Worm (Caenorhabditis elegans): ENCODE measurements around the gene sru-12.

sru-12 gene

ce11 chrIV:13623533-13623932 is 40.5 kb downstream of the sru-12 start, which contains the start of gene C08F11.1:
Gene C08F11.1 (plus strand): TSS chrIV:13623833.
- TF ChIP-seq snpc-4 (tag; optimal IDR thresholded peaks at IDR 0.05) (no peak), F37D6.2 (tag; optimal IDR thresholded peaks at IDR 0.05) (no peak), mep-1 (tag; optimal IDR thresholded peaks at IDR 0.05) (no peak), daf-8 (GFP tag; IDR thresholded peaks at IDR 0.05) (no peak), nhr-42 (GFP tag; IDR thresholded peaks at IDR 0.05) (no peak), hmg-1.1 (GFP tag; IDR thresholded peaks at IDR 0.05) (no peak), lim-7 (GFP tag; IDR thresholded peaks at IDR 0.05) (no peak), spr-1 (tag; optimal IDR thresholded peaks at IDR 0.05) (no peak), saeg-2 (GFP tag; IDR thresholded peaks at IDR 0.05) (no peak), zfp-2 (tag; optimal IDR thresholded peaks at IDR 0.05) (no peak), zip-11 (GFP tag; IDR thresholded peaks at IDR 0.05) (no peak), jun-1 (tag; optimal IDR thresholded peaks at IDR 0.05) (no peak), lin-38 (GFP tag; IDR thresholded peaks at IDR 0.05) (no peak), T20F7.1 (GFP tag; optimal IDR thresholded peaks at IDR 0.05) (no peak), nhr-10 (tag; optimal IDR thresholded peaks at IDR 0.05) (no peak), fos-1 (tag; optimal IDR thresholded peaks at IDR 0.05) (no peak)

- TF ChIP-seq dmd-8 (GFP tag; IDR thresholded peaks at IDR 0.05), result no peak
- TF ChIP-seq dmd-6 (GFP tag; IDR thresholded peaks at IDR 0.05), result no peak
- no peak for TF ChIP-seq ZK337.2 (GFP tag; IDR thresholded peaks at IDR 0.05)
- no peak for TF ChIP-seq daf-8 (GFP tag; IDR thresholded peaks at IDR 0.05)
- TF ChIP-seq hif-1 (tag; optimal IDR thresholded peaks at IDR 0.05), result no peak
- TF ChIP-seq zfp-3 (GFP tag; conservative IDR thresholded peaks at IDR 0.05), result no peak
- TF ChIP-seq Y105C5A.15 (GFP tag; IDR thresholded peaks at IDR 0.05), result no peak
- TF ChIP-seq mep-1 (tag; optimal IDR thresholded peaks at IDR 0.05), result no peak
- no peak for TF ChIP-seq F49E8.2 (tag; optimal IDR thresholded peaks at IDR 0.05; ENCODE audit: borderline replicate concordance)
- no peak for TF ChIP-seq pha-4 (GFP tag; IDR thresholded peaks at IDR 0.05)
- TF ChIP-seq pha-4 (tag; optimal IDR thresholded peaks at IDR 0.05), result no peak
- TF ChIP-seq nhr-41 (GFP tag; IDR thresholded peaks at IDR 0.05), result no peak
- no peak for TF ChIP-seq sdz-12 (GFP tag; optimal IDR thresholded peaks at IDR 0.05)
- TF ChIP-seq spr-3 (GFP tag; optimal IDR thresholded peaks at IDR 0.05), result no peak
Observed at ce11 chrIV:13626469-13626868, 43.5 kb downstream of the sru-12 start, which contains the start of gene sru-21. Gene sru-21 (plus strand): TSS chrIV:13626769.

- no peak for TF ChIP-seq nhr-6 (tag; optimal IDR thresholded peaks at IDR 0.05)
- TF ChIP-seq F49E8.2 (tag; optimal IDR thresholded peaks at IDR 0.05; ENCODE audit: borderline replicate concordance), result no peak
- TF ChIP-seq snpc-4 (tag; optimal IDR thresholded peaks at IDR 0.05), result no peak
- no peak for TF ChIP-seq skn-1 (tag; optimal IDR thresholded peaks at IDR 0.05)
- TF ChIP-seq unc-62 (GFP tag; optimal IDR thresholded peaks at IDR 0.05 in 1 of 2), result peak in 1 of 2 experiments; percentile 69
- no peak for TF ChIP-seq unc-62 (tag; optimal IDR thresholded peaks at IDR 0.05)
- no peak for TF ChIP-seq nhr-102 (tag; optimal IDR thresholded peaks at IDR 0.05)
- no peak for TF ChIP-seq nhr-42 (GFP tag; IDR thresholded peaks at IDR 0.05)
- no peak for TF ChIP-seq ceh-82 (tag; optimal IDR thresholded peaks at IDR 0.05)
- TF ChIP-seq pqm-1 (tag; optimal IDR thresholded peaks at IDR 0.05), result peak; percentile 24
- TF ChIP-seq madf-9 (GFP tag; conservative IDR thresholded peaks at IDR 0.05), result no peak
- no peak for TF ChIP-seq lin-15B (tag; optimal IDR thresholded peaks at IDR 0.05)
- TF ChIP-seq F26F4.8 (GFP tag; conservative IDR thresholded peaks at IDR 0.05), result no peak
- TF ChIP-seq daf-16 (GFP tag; optimal IDR thresholded peaks at IDR 0.05), result no peak
- peak; percentile 57 for TF ChIP-seq daf-16 (tag; optimal IDR thresholded peaks at IDR 0.05)
Observed at ce11 chrIV:13632613-13633012, 49.6 kb downstream of the sru-12 start.
